Worm (Caenorhabditis elegans) whole organism, young adult: ENCODE results near the gene F35F11.2.

Source experiments
- B0019.2 ChIP-seq: fragments of 200-800 bp; sonication (Bioruptor generic); conservative IDR thresholded peaks from 2 replicates; pipeline ENCODE4 v1.3.6; 2022; ENCODE audit warnings: missing genetic modification reagents, missing genetic modification characterization, missing compliant biosample characterization
- B0035.1 ChIP-seq: sonication (generic microtip); optimal IDR thresholded peaks from 2 replicates; lab custom pipeline; 2016; ENCODE audit warnings: missing genetic modification characterization, mild to moderate bottlenecking, missing compliant biosample characterization, missing genotype, missing genetic modification reagents
- C06A6.2 ChIP-seq: fragments of 200-800 bp; sonication (Bioruptor generic); conservative IDR thresholded peaks from 2 replicates; pipeline ENCODE4 v1.3.6; 2022; ENCODE audit warnings: missing genetic modification characterization, missing compliant biosample characterization
- D2030.7 ChIP-seq: fragments of 200-800 bp; sonication (Bioruptor generic); IDR thresholded peaks from 2 replicates; pipeline ENCODE4 v1.3.6; 2022; ENCODE audit warnings: missing genetic modification reagents, missing genetic modification characterization, missing compliant biosample characterization
- F10E7.11 ChIP-seq: sonication (generic microtip); optimal IDR thresholded peaks from 2 replicates; lab custom pipeline; 2017; ENCODE audit warnings: mild to moderate bottlenecking, missing genetic modification characterization, moderate library complexity, missing compliant biosample characterization
- F57A8.1 ChIP-seq: fragments of 200-800 bp; sonication (Bioruptor generic); optimal IDR thresholded peaks from 2 replicates; lab custom pipeline; 2018; ENCODE audit warnings: mild to moderate bottlenecking, missing genetic modification characterization, moderate library complexity, missing compliant biosample characterization
- F57C9.4 ChIP-seq: sonication (generic microtip); optimal IDR thresholded peaks from 2 replicates; lab custom pipeline; 2017; ENCODE audit warnings: mild to moderate bottlenecking, missing genetic modification characterization, missing compliant biosample characterization
- T07F8.4 ChIP-seq: sonication (generic microtip); optimal IDR thresholded peaks from 2 replicates; lab custom pipeline; 2016; ENCODE audit warnings: mild to moderate bottlenecking, missing genetic modification characterization, moderate library complexity, missing compliant biosample characterization
- Y53G8AR.9 ChIP-seq: fragments of 200-800 bp; sonication (Bioruptor generic); conservative IDR thresholded peaks from 2 replicates; pipeline ENCODE4 v1.3.6; 2022; ENCODE audit warnings: missing genetic modification reagents, missing genetic modification characterization, missing compliant biosample characterization
- ama-1 ChIP-seq, 3 experiments: fragments of 150-350 bp in 1 of 3; sonication (generic microtip) in 2 of 3; optimal IDR thresholded peaks; 2 replicates each; lab custom pipeline; 2014 to 2018; ENCODE audit warnings: missing biosample characterization in 2 of 3, missing genetic modification characterization in 2 of 3, missing genetic modification reagents in 2 of 3
- atf-7 ChIP-seq: sonication (generic microtip); optimal IDR thresholded peaks from 2 replicates; lab custom pipeline; 2017; ENCODE audit warnings: mild to moderate bottlenecking, missing genetic modification characterization, missing compliant biosample characterization
- attf-5 ChIP-seq: fragments of 200-800 bp; sonication (Bioruptor generic); optimal IDR thresholded peaks from 2 replicates; lab custom pipeline; 2018; ENCODE audit warnings: mild to moderate bottlenecking, missing genetic modification characterization, missing compliant biosample characterization
- attf-6 ChIP-seq: fragments of 200-800 bp; sonication (Bioruptor generic); IDR thresholded peaks from 2 replicates; pipeline ENCODE4 v1.3.6; 2022; ENCODE audit warnings: missing genetic modification reagents, missing genetic modification characterization, missing compliant biosample characterization
- bed-1 ChIP-seq: fragments of 200-800 bp; sonication (Bioruptor generic); IDR thresholded peaks from 2 replicates; pipeline ENCODE4 v1.3.6; 2022; ENCODE audit warnings: missing genetic modification reagents, missing genetic modification characterization, missing compliant biosample characterization
- ceh-27 ChIP-seq: fragments of 200-800 bp; sonication (Bioruptor generic); optimal IDR thresholded peaks from 2 replicates; lab custom pipeline; 2018; ENCODE audit warnings: mild to moderate bottlenecking, missing genetic modification characterization, moderate library complexity, missing compliant biosample characterization
- ceh-58 ChIP-seq: fragments of 200-800 bp; sonication (Bioruptor generic); IDR thresholded peaks from 2 replicates; pipeline ENCODE4 v1.3.6; 2022; ENCODE audit warnings: missing genetic modification characterization, missing compliant biosample characterization
- ceh-91 ChIP-seq: fragments of 200-800 bp; sonication (Bioruptor generic); IDR thresholded peaks from 2 replicates; pipeline ENCODE4 v1.3.6; 2022; ENCODE audit warnings: missing genetic modification reagents, missing genetic modification characterization, missing compliant biosample characterization
- chd-7 ChIP-seq: sonication (generic microtip); optimal IDR thresholded peaks from 2 replicates; lab custom pipeline; 2016; ENCODE audit warnings: mild to moderate bottlenecking, missing genetic modification characterization, moderate library complexity, missing compliant biosample characterization
- dox-1 ChIP-seq: fragments of 200-800 bp; sonication (Bioruptor generic); IDR thresholded peaks from 2 replicates; pipeline ENCODE4 v1.3.6; 2022; ENCODE audit warnings: missing genetic modification reagents, missing genetic modification characterization, missing compliant biosample characterization
- dpl-1 ChIP-seq: fragments of 150-350 bp; optimal IDR thresholded peaks from 2 replicates; lab custom pipeline; 2014; ENCODE audit warnings: missing biosample characterization, missing genetic modification reagents, missing genetic modification characterization
- egl-44 ChIP-seq: fragments of 200-800 bp; sonication (Bioruptor generic); IDR thresholded peaks from 2 replicates; pipeline ENCODE4 v1.3.6; 2022; ENCODE audit warnings: missing genetic modification reagents, missing genetic modification characterization, missing compliant biosample characterization
- egrh-3 ChIP-seq: fragments of 200-800 bp; sonication (Bioruptor generic); IDR thresholded peaks from 2 replicates; pipeline ENCODE4 v1.3.6; 2022; ENCODE audit warnings: missing genetic modification reagents, missing genetic modification characterization, missing compliant biosample characterization
- ekl-4 ChIP-seq: fragments of 200-800 bp; sonication (Bioruptor generic); IDR thresholded peaks from 2 replicates; pipeline ENCODE4 v1.3.6; 2022; ENCODE audit warnings: missing genetic modification reagents, missing genetic modification characterization, missing compliant biosample characterization
- fkh-3 ChIP-seq: sonication (generic microtip); optimal IDR thresholded peaks from 2 replicates; lab custom pipeline; 2016; ENCODE audit warnings: mild to moderate bottlenecking, missing genetic modification characterization, missing compliant biosample characterization
- hlh-12 ChIP-seq: sonication (generic microtip); optimal IDR thresholded peaks from 2 replicates; lab custom pipeline; 2016; ENCODE audit warnings: missing genetic modification characterization, missing compliant biosample characterization
- hmg-1.2 ChIP-seq: fragments of 200-800 bp; sonication (Bioruptor generic); IDR thresholded peaks from 2 replicates; pipeline ENCODE4 v1.3.6; 2022; ENCODE audit warnings: missing genetic modification reagents, missing genetic modification characterization, missing compliant biosample characterization
- lag-1 ChIP-seq: fragments of 200-800 bp; sonication (Bioruptor generic); IDR thresholded peaks from 2 replicates; pipeline ENCODE4 v1.3.6; 2022; ENCODE audit warnings: missing genetic modification reagents, missing genetic modification characterization, missing compliant biosample characterization
- let-526 ChIP-seq: fragments of 200-800 bp; sonication (Bioruptor generic); IDR thresholded peaks from 2 replicates; pipeline ENCODE4 v1.3.6; 2022; ENCODE audit warnings: missing genetic modification reagents, missing genetic modification characterization, missing compliant biosample characterization
- lin-54 ChIP-seq: fragments of 200-800 bp; sonication (Bioruptor generic); optimal IDR thresholded peaks from 2 replicates; lab custom pipeline; 2018; ENCODE audit warnings: mild to moderate bottlenecking, missing genetic modification characterization, missing compliant biosample characterization
- lsl-1 ChIP-seq: fragments of 200-800 bp; sonication (Bioruptor generic); optimal IDR thresholded peaks from 2 replicates; lab custom pipeline; 2018; ENCODE audit warnings: mild to moderate bottlenecking, missing genetic modification characterization, moderate library complexity, missing compliant biosample characterization
- madf-8 ChIP-seq: fragments of 200-800 bp; sonication (Bioruptor generic); conservative IDR thresholded peaks from 2 replicates; pipeline ENCODE4 v1.3.6; 2022; ENCODE audit warnings: missing genetic modification reagents, missing genetic modification characterization, missing compliant biosample characterization
- mxl-1 ChIP-seq: sonication (generic microtip); optimal IDR thresholded peaks from 2 replicates; lab custom pipeline; 2016; ENCODE audit warnings: missing genetic modification characterization, missing compliant biosample characterization
- nfyb-1 ChIP-seq: fragments of 200-800 bp; sonication (Bioruptor generic); IDR thresholded peaks from 2 replicates; pipeline ENCODE4 v1.3.6; 2022; ENCODE audit warnings: missing genetic modification reagents, missing genetic modification characterization, missing compliant biosample characterization
- nhr-27 ChIP-seq: fragments of 200-800 bp; sonication (Bioruptor generic); optimal IDR thresholded peaks from 2 replicates; lab custom pipeline; 2018; ENCODE audit warnings: mild to moderate bottlenecking, missing genetic modification characterization, moderate library complexity, missing compliant biosample characterization
- nhr-80 ChIP-seq: sonication (generic microtip); optimal IDR thresholded peaks from 2 replicates; lab custom pipeline; 2016; ENCODE audit warnings: missing genetic modification characterization, missing compliant biosample characterization
- rec-8 ChIP-seq, 2 experiments: sonication (generic microtip); optimal IDR thresholded peaks; 2 replicates each; lab custom pipeline; 2016; ENCODE audit warnings: mild to moderate bottlenecking in 2 of 2, missing genetic modification characterization in 2 of 2, missing genetic modification reagents in 2 of 2, missing genotype in 2 of 2, missing biosample characterization in 1 of 2, missing compliant biosample characterization in 1 of 2, moderate library complexity in 1 of 2
- repo-1 ChIP-seq: sonication (generic microtip); optimal IDR thresholded peaks from 2 replicates; lab custom pipeline; 2017; ENCODE audit warnings: mild to moderate bottlenecking, missing genetic modification characterization, missing compliant biosample characterization
- sea-2 ChIP-seq: fragments of 200-800 bp; sonication (Bioruptor generic); IDR thresholded peaks from 2 replicates; pipeline ENCODE4 v1.3.6; 2022; ENCODE audit warnings: missing genetic modification characterization, missing compliant biosample characterization
- snpc-1.1 ChIP-seq: sonication (generic microtip); optimal IDR thresholded peaks from 2 replicates; lab custom pipeline; 2017; ENCODE audit warnings: missing genetic modification characterization, mild to moderate bottlenecking, missing compliant biosample characterization, antibody characterized with exemption, moderate library complexity, missing genotype, missing genetic modification reagents; ENCODE audit not compliant: insufficient read depth
- snpc-3.4 ChIP-seq: sonication (generic microtip); optimal IDR thresholded peaks from 2 replicates; lab custom pipeline; 2017; ENCODE audit warnings: missing genetic modification characterization, mild to moderate bottlenecking, missing compliant biosample characterization, antibody characterized with exemption, moderate library complexity, missing genotype, missing genetic modification reagents
- snpc-4 ChIP-seq, 5 experiments: fragments of 150-350 bp in 1 of 5; sonication (generic microtip) in 4 of 5; optimal IDR thresholded peaks; 2 replicates each; lab custom pipeline; 2014 to 2018; ENCODE audit warnings: missing genetic modification characterization in 5 of 5, missing biosample characterization in 3 of 5, antibody characterized with exemption in 2 of 5, mild to moderate bottlenecking in 2 of 5, missing compliant biosample characterization in 2 of 5, missing genotype in 2 of 5, moderate library complexity in 2 of 5, missing genetic modification reagents in 1 of 5
- sptf-2 ChIP-seq: fragments of 200-800 bp; sonication (Bioruptor generic); optimal IDR thresholded peaks from 2 replicates; lab custom pipeline; 2018; ENCODE audit warnings: mild to moderate bottlenecking, missing genetic modification characterization, missing compliant biosample characterization
- unc-62 ChIP-seq: fragments of 150-350 bp; optimal IDR thresholded peaks from 2 replicates; lab custom pipeline; 2014; ENCODE audit warnings: missing biosample characterization, missing genetic modification reagents, missing genetic modification characterization
- zfh-2 ChIP-seq: fragments of 200-800 bp; sonication (Bioruptor generic); conservative IDR thresholded peaks from 2 replicates; pipeline ENCODE4 v1.3.6; 2022; ENCODE audit warnings: missing genetic modification reagents, missing genetic modification characterization, missing compliant biosample characterization
- zim-3 ChIP-seq: sonication (generic microtip); optimal IDR thresholded peaks from 2 replicates; lab custom pipeline; 2017; ENCODE audit warnings: mild to moderate bottlenecking, missing genetic modification characterization, moderate library complexity, missing compliant biosample characterization
- ztf-18 ChIP-seq: sonication (generic microtip); optimal IDR thresholded peaks from 2 replicates; lab custom pipeline; 2016; ENCODE audit warnings: missing genotype, mild to moderate bottlenecking, missing genetic modification characterization, missing compliant biosample characterization
- ztf-22 ChIP-seq: fragments of 200-800 bp; sonication (Bioruptor generic); optimal IDR thresholded peaks from 2 replicates; lab custom pipeline; 2018; ENCODE audit warnings: mild to moderate bottlenecking, missing genetic modification characterization, moderate library complexity, missing compliant biosample characterization
- ztf-6 ChIP-seq: fragments of 200-800 bp; sonication (Bioruptor generic); IDR thresholded peaks from 2 replicates; pipeline ENCODE4 v1.3.6; 2022; ENCODE audit warnings: missing genetic modification reagents, missing genetic modification characterization, missing compliant biosample characterization

The F35F11.2 gene

DNA sequence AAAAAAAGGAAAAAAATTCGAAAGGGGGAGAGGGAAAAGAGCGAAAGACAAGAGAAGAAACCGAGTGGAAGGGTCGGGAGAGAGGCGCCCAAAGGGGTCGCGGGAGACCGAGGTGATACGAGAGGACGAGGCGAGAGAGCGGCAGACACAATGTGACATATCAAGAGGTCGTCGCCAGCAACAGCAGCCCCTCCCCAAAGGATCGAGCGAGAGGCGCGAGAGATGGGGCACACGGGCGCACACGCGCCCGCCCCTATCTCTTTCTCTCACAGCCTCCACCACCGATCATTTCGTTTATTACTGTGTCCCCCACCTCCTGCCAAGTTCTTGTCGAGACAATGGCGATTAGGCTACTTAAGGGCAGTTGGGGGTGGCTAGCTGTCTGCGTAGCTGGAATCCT, 11.9 kb upstream of the F35F11.2 start (continued):
- no peak for TF ChIP-seq ztf-6 (GFP tag; lab: Robert Waterston, UW)
- TF ChIP-seq dpl-1 (GFP tag; lab: Kevin White, UChicago): no peak
- TF ChIP-seq lsl-1 (GFP tag; lab: Kevin White, UChicago): no peak
- no peak for TF ChIP-seq repo-1 (tag; lab: Kevin White, UChicago)
- TF ChIP-seq sptf-2 (GFP tag; lab: Kevin White, UChicago): no peak
- TF ChIP-seq F57C9.4: no peak
- no peak for TF ChIP-seq B0019.2 (GFP tag; lab: Robert Waterston, UW)
- TF ChIP-seq rec-8 (tag; optimal IDR thresholded peaks at IDR 0.05; lab: Kevin White, UChicago): no peak
- 0 out of 2 replicates have a peak, but pooled peaks have one; percentile 44 for TF ChIP-seq let-526
- TF ChIP-seq C06A6.2 (GFP tag; lab: Robert Waterston, UW): no peak
- no peak for TF ChIP-seq D2030.7
- no peak for TF ChIP-seq ztf-22 (GFP tag; lab: Kevin White, UChicago)
- TF ChIP-seq nhr-80 (tag; lab: Kevin White, UChicago): peak; percentile 94
- TF ChIP-seq bed-1 (GFP tag; lab: Robert Waterston, UW): no peak
- TF ChIP-seq chd-7: peak; percentile 68
- TF ChIP-seq mxl-1 (tag; lab: Kevin White, UChicago): no peak
- peak; percentile 99 for TF ChIP-seq zfh-2 (GFP tag; lab: Robert Waterston, UW)
- no peak for TF ChIP-seq T07F8.4 (tag; lab: Kevin White, UChicago)
- no peak for TF ChIP-seq hlh-12 (tag; lab: Kevin White, UChicago)
- no peak for TF ChIP-seq ceh-58 (GFP tag; lab: Robert Waterston, UW)
- TF ChIP-seq lin-54: peak; percentile 53
- TF ChIP-seq snpc-1.1 (tag; lab: Kevin White, UChicago): no peak
- no peak for TF ChIP-seq sea-2
- TF ChIP-seq ama-1 (optimal IDR thresholded peaks at IDR 0.05; lab: Kevin White, UChicago): no peak
- no peak for TF ChIP-seq ama-1 (GFP tag; optimal IDR thresholded peaks at IDR 0.05; lab: Kevin White, UChicago)
- no peak for TF ChIP-seq nhr-27 (tag; lab: Kevin White, UChicago)
- 0 out of 2 replicates have a peak, but pooled peaks have one; percentile 48 for TF ChIP-seq Y53G8AR.9
- no peak for TF ChIP-seq F57A8.1 (GFP tag; lab: Kevin White, UChicago)
- 0 out of 2 replicates have a peak, but pooled peaks have one; percentile 18 for TF ChIP-seq ekl-4 (GFP tag; lab: Robert Waterston, UW)
- TF ChIP-seq fkh-3 (tag; lab: Kevin White, UChicago): no peak
- no peak for TF ChIP-seq lag-1 (GFP tag; lab: Robert Waterston, UW)
- peak; percentile 56 for TF ChIP-seq ceh-27 (GFP tag; lab: Kevin White, UChicago)
- no peak for TF ChIP-seq zim-3 (tag; lab: Kevin White, UChicago)
- no peak for TF ChIP-seq attf-6 (GFP tag; lab: Robert Waterston, UW)
- TF ChIP-seq dox-1: peak; percentile 90
- no peak for TF ChIP-seq unc-62 (GFP tag; lab: Kevin White, UChicago)
- peak; percentile 32; the same call in 1 of the 2 replicates for TF ChIP-seq hmg-1.2 (GFP tag; lab: Robert Waterston, UW)
- TF ChIP-seq attf-5 (GFP tag; lab: Kevin White, UChicago): peak; percentile 69
- peak; percentile 15; the same call in 1 of the 2 replicates for TF ChIP-seq nfyb-1
- TF ChIP-seq snpc-4 (GFP tag; optimal IDR thresholded peaks at IDR 0.05; lab: Kevin White, UChicago): no peak
- TF ChIP-seq snpc-4 (tag; optimal IDR thresholded peaks at IDR 0.05; lab: Kevin White, UChicago): peak in 3 of 4 experiments; percentile 48 to 66 (median 57)
- peak; percentile 51 for TF ChIP-seq atf-7 (tag; lab: Kevin White, UChicago)
- TF ChIP-seq F10E7.11 (tag; lab: Kevin White, UChicago): no peak
- no peak for TF ChIP-seq ceh-91 (GFP tag; lab: Robert Waterston, UW)
- TF ChIP-seq egrh-3 (GFP tag; lab: Robert Waterston, UW): peak; percentile 97
- no peak for TF ChIP-seq madf-8 (GFP tag; lab: Robert Waterston, UW)
- TF ChIP-seq snpc-3.4 (tag; lab: Kevin White, UChicago): no peak
- TF ChIP-seq B0035.1 (tag; lab: Kevin White, UChicago): no peak
- peak; percentile 91 for TF ChIP-seq egl-44
- TF ChIP-seq ztf-18 (tag; lab: Kevin White, UChicago): no peak
